Fruit fly (Drosophila melanogaster) whole organism, embryonic: ENCODE measurements around the gene Ret.
A peak's percentile ranks its signal among the peaks of the same experiment; 100 is the strongest.

ENCODE experiments used
- BEAF-32 ChIP-seq: fragments of 200-800 bp; sonication (Bioruptor generic); optimal IDR thresholded peaks from 3 replicates; lab custom pipeline; 2017; ENCODE audit warnings: missing biosample characterization, missing genetic modification characterization, mild to moderate bottlenecking, moderate library complexity, missing genetic modification reagents
- Bgb ChIP-seq: fragments of 200-800 bp; sonication (Bioruptor generic); IDR thresholded peaks from 2 replicates; pipeline ENCODE4 v1.3.6; 2022; ENCODE audit warnings: missing biosample characterization, missing genetic modification characterization; ENCODE audit not compliant: partially characterized antibody
- CG11398 ChIP-seq: fragments of 200-800 bp; sonication (Bioruptor generic); optimal IDR thresholded peaks from 2 replicates; lab custom pipeline; 2016; ENCODE audit warnings: missing biosample characterization, missing genetic modification characterization
- CG12071 ChIP-seq: fragments of 200-800 bp; sonication (Bioruptor generic); optimal IDR thresholded peaks from 3 replicates; lab custom pipeline; 2018; ENCODE audit warnings: missing biosample characterization, mild to moderate bottlenecking, missing genetic modification characterization
- CG12659 ChIP-seq: fragments of 200-800 bp; sonication (Bioruptor generic); optimal IDR thresholded peaks from 3 replicates; lab custom pipeline; 2017; ENCODE audit warnings: mild to moderate bottlenecking, missing biosample characterization, missing genetic modification reagents, missing genetic modification characterization
- CG13287 ChIP-seq: fragments of 200-800 bp; sonication (Bioruptor generic); IDR thresholded peaks from 2 replicates; pipeline ENCODE4 v1.3.6; 2022; ENCODE audit warnings: missing biosample characterization, missing genetic modification characterization; ENCODE audit not compliant: partially characterized antibody
- CG13624 ChIP-seq: fragments of 200-800 bp; sonication (Bioruptor generic); optimal IDR thresholded peaks from 2 replicates; lab custom pipeline; 2016; ENCODE audit warnings: missing biosample characterization, missing genetic modification characterization
- CG13894 ChIP-seq: fragments of 200-800 bp; sonication (Bioruptor generic); optimal IDR thresholded peaks from 3 replicates; lab custom pipeline; 2018; ENCODE audit warnings: missing biosample characterization, mild to moderate bottlenecking, missing genetic modification characterization, moderate library complexity
- CG14441 ChIP-seq: fragments of 200-800 bp; sonication (Bioruptor generic); IDR thresholded peaks from 2 replicates; pipeline ENCODE4 v1.3.6; 2022; ENCODE audit warnings: missing biosample characterization, missing genetic modification characterization
- CG14667 ChIP-seq: fragments of 200-800 bp; sonication (Bioruptor generic); IDR thresholded peaks from 2 replicates; pipeline ENCODE4 v1.3.6; 2022; ENCODE audit warnings: missing biosample characterization, missing genetic modification characterization
- CG1603 ChIP-seq: fragments of 200-800 bp; sonication (Bioruptor generic); optimal IDR thresholded peaks from 2 replicates; lab custom pipeline; 2019; ENCODE audit warnings: missing biosample characterization, mild to moderate bottlenecking, missing genetic modification characterization, moderate library complexity
- CG17186 ChIP-seq: fragments of 200-800 bp; sonication (Bioruptor generic); optimal IDR thresholded peaks from 3 replicates; lab custom pipeline; 2017; ENCODE audit warnings: missing biosample characterization, missing genetic modification reagents, missing genetic modification characterization
- CG18476 ChIP-seq: fragments of 200-800 bp; sonication (Bioruptor generic); optimal IDR thresholded peaks from 2 replicates; lab custom pipeline; 2016; ENCODE audit warnings: missing biosample characterization, mild to moderate bottlenecking, missing genetic modification characterization
- CG33213 ChIP-seq: fragments of 200-800 bp; sonication (Bioruptor generic); optimal IDR thresholded peaks from 3 replicates; lab custom pipeline; 2016; ENCODE audit warnings: missing biosample characterization, missing genetic modification characterization
- CG4424 ChIP-seq: fragments of 200-800 bp; sonication (Bioruptor generic); optimal IDR thresholded peaks from 3 replicates; lab custom pipeline; 2016; ENCODE audit warnings: missing biosample characterization, missing genetic modification characterization
- CG7271 ChIP-seq: fragments of 200-800 bp; sonication (Bioruptor generic); optimal IDR thresholded peaks from 2 replicates; lab custom pipeline; 2018; ENCODE audit warnings: missing biosample characterization, mild to moderate bottlenecking, missing genetic modification characterization, moderate library complexity
- CG7987 ChIP-seq: fragments of 200-800 bp; sonication (Bioruptor generic); optimal IDR thresholded peaks from 2 replicates; lab custom pipeline; 2018; ENCODE audit warnings: missing biosample characterization, mild to moderate bottlenecking, missing genetic modification characterization, moderate library complexity
- CG8290 ChIP-seq, 3 experiments: fragments of 200-800 bp; sonication (Bioruptor generic); optimal IDR thresholded peaks; 2 replicates each; lab custom pipeline; 2016 to 2019; ENCODE audit warnings: missing biosample characterization in 3 of 3, missing genetic modification characterization in 3 of 3, mild to moderate bottlenecking in 2 of 3, moderate library complexity in 1 of 3
- CG9215 ChIP-seq: fragments of 200-800 bp; sonication (Bioruptor generic); IDR thresholded peaks from 2 replicates; pipeline ENCODE4 v1.3.6; 2022; ENCODE audit warnings: missing biosample characterization, missing genetic modification characterization
- CG9876 ChIP-seq: fragments of 200-800 bp; sonication (Bioruptor generic); optimal IDR thresholded peaks from 2 replicates; lab custom pipeline; 2016; ENCODE audit warnings: missing biosample characterization, missing genetic modification characterization
- CTCF ChIP-seq: fragments of 200-800 bp; sonication (Bioruptor generic); optimal IDR thresholded peaks from 2 replicates; lab custom pipeline; 2017; ENCODE audit warnings: missing biosample characterization, mild to moderate bottlenecking, missing genetic modification characterization, moderate library complexity
- Dbx ChIP-seq: fragments of 200-800 bp; sonication (Bioruptor generic); IDR thresholded peaks from 3 replicates; pipeline ENCODE4 v1.3.6; 2022; ENCODE audit warnings: missing biosample characterization, missing genetic modification characterization
- HmgD ChIP-seq: fragments of 200-800 bp; sonication (Bioruptor generic); optimal IDR thresholded peaks from 3 replicates; lab custom pipeline; 2016; ENCODE audit warnings: missing biosample characterization, missing genetic modification characterization
- HmgZ ChIP-seq: fragments of 200-800 bp; sonication (Bioruptor generic); optimal IDR thresholded peaks from 2 replicates; lab custom pipeline; 2018; ENCODE audit warnings: missing biosample characterization, mild to moderate bottlenecking, missing genetic modification characterization
- Hmr ChIP-seq: fragments of 200-800 bp; sonication (Bioruptor generic); optimal IDR thresholded peaks from 3 replicates; lab custom pipeline; 2017; ENCODE audit warnings: mild to moderate bottlenecking, missing biosample characterization, missing genetic modification reagents, missing genetic modification characterization
- Jarid2 ChIP-seq: fragments of 200-800 bp; sonication (Bioruptor generic); optimal IDR thresholded peaks from 3 replicates; lab custom pipeline; 2017; ENCODE audit warnings: mild to moderate bottlenecking, missing biosample characterization, missing genetic modification reagents, missing genetic modification characterization
- NK7.1 ChIP-seq: fragments of 200-800 bp; sonication (Bioruptor generic); optimal IDR thresholded peaks from 3 replicates; lab custom pipeline; 2016; ENCODE audit warnings: missing biosample characterization, missing genetic modification characterization
- Ravus ChIP-seq: fragments of 200-800 bp; sonication (Bioruptor generic); IDR thresholded peaks from 2 replicates; pipeline ENCODE4 v1.3.6; 2022; ENCODE audit warnings: missing biosample characterization, missing genetic modification characterization
- TFAM ChIP-seq: fragments of 200-800 bp; sonication (Bioruptor generic); optimal IDR thresholded peaks from 2 replicates; lab custom pipeline; 2017; ENCODE audit warnings: missing biosample characterization, missing genetic modification characterization, inconsistent platforms
- Usf ChIP-seq: fragments of 200-800 bp; sonication (Bioruptor generic); optimal IDR thresholded peaks from 2 replicates; lab custom pipeline; 2017; ENCODE audit warnings: missing genotype, missing biosample characterization, missing genetic modification characterization
- ase ChIP-seq: fragments of 200-800 bp; sonication (Bioruptor generic); IDR thresholded peaks from 3 replicates; pipeline ENCODE4 v1.3.6; 2022; ENCODE audit warnings: missing biosample characterization, missing genetic modification characterization
- chinmo ChIP-seq: fragments of 200-800 bp; sonication (Bioruptor generic); IDR thresholded peaks from 4 replicates; pipeline ENCODE4 v1.3.6; 2022; ENCODE audit warnings: missing biosample characterization, missing genetic modification characterization; ENCODE audit not compliant: partially characterized antibody
- dan ChIP-seq: fragments of 200-800 bp; sonication (Bioruptor generic); IDR thresholded peaks from 2 replicates; pipeline ENCODE4 v1.3.6; 2022; ENCODE audit warnings: missing biosample characterization, missing genetic modification characterization
- fu2 ChIP-seq: fragments of 200-800 bp; sonication (Bioruptor generic); optimal IDR thresholded peaks from 2 replicates; lab custom pipeline; 2016; ENCODE audit warnings: missing biosample characterization, missing genetic modification characterization
- gfzf ChIP-seq: fragments of 200-800 bp; sonication (Bioruptor generic); optimal IDR thresholded peaks from 2 replicates; lab custom pipeline; 2016; ENCODE audit warnings: missing biosample characterization, mild to moderate bottlenecking, missing genetic modification characterization, moderate library complexity
- grn ChIP-seq: fragments of 200-800 bp; sonication (Bioruptor generic); optimal IDR thresholded peaks from 3 replicates; lab custom pipeline; 2017; ENCODE audit warnings: missing biosample characterization, missing genetic modification characterization
- ham ChIP-seq: fragments of 200-800 bp; sonication (Bioruptor generic); IDR thresholded peaks from 2 replicates; pipeline ENCODE4 v1.3.6; 2022; ENCODE audit warnings: missing biosample characterization, missing genetic modification characterization
- kah ChIP-seq: fragments of 200-800 bp; sonication (Bioruptor generic); optimal IDR thresholded peaks from 2 replicates; lab custom pipeline; 2018; ENCODE audit warnings: missing biosample characterization, mild to moderate bottlenecking, missing genetic modification characterization
- maf-S ChIP-seq: fragments of 200-800 bp; sonication (Bioruptor generic); optimal IDR thresholded peaks from 2 replicates; lab custom pipeline; 2016; ENCODE audit warnings: missing biosample characterization, missing genetic modification characterization
- nau ChIP-seq: fragments of 200-800 bp; sonication (Bioruptor generic); optimal IDR thresholded peaks from 3 replicates; lab custom pipeline; 2017; ENCODE audit warnings: missing biosample characterization, mild to moderate bottlenecking, missing genetic modification characterization, missing genetic modification reagents
- nmo ChIP-seq: fragments of 200-800 bp; sonication (Bioruptor generic); optimal IDR thresholded peaks from 2 replicates; lab custom pipeline; 2018; ENCODE audit warnings: missing biosample characterization, mild to moderate bottlenecking, missing genetic modification characterization, moderate library complexity
- pb ChIP-seq: fragments of 200-800 bp; sonication (Bioruptor generic); optimal IDR thresholded peaks from 3 replicates; lab custom pipeline; 2016; ENCODE audit warnings: missing biosample characterization, missing genetic modification characterization
- pho ChIP-seq: fragments of 200-800 bp; sonication (Bioruptor generic); optimal IDR thresholded peaks from 2 replicates; lab custom pipeline; 2016; ENCODE audit warnings: missing biosample characterization, missing genetic modification characterization
- stwl ChIP-seq: fragments of 200-800 bp; sonication (Bioruptor generic); optimal IDR thresholded peaks from 3 replicates; lab custom pipeline; 2018; ENCODE audit warnings: missing biosample characterization, mild to moderate bottlenecking, missing genetic modification characterization, moderate library complexity
- tap ChIP-seq: fragments of 200-800 bp; optimal IDR thresholded peaks from 3 replicates; lab custom pipeline; 2019; ENCODE audit warnings: missing biosample characterization, mild to moderate bottlenecking, missing genetic modification characterization, moderate library complexity
- tgo ChIP-seq: fragments of 200-800 bp; sonication (Bioruptor generic); IDR thresholded peaks from 3 replicates; pipeline ENCODE4 v1.3.6; 2022; ENCODE audit warnings: missing biosample characterization, missing genetic modification characterization
- trem ChIP-seq: fragments of 200-800 bp; optimal IDR thresholded peaks from 3 replicates; lab custom pipeline; 2019; ENCODE audit warnings: missing biosample characterization, mild to moderate bottlenecking, missing genetic modification characterization, moderate library complexity
- vvl ChIP-seq: fragments of 200-800 bp; sonication (Bioruptor generic); IDR thresholded peaks from 2 replicates; pipeline ENCODE4 v1.3.6; 2022; ENCODE audit warnings: missing biosample characterization, missing genetic modification characterization
- wdn ChIP-seq: fragments of 200-800 bp; sonication (Bioruptor generic); IDR thresholded peaks from 2 replicates; pipeline ENCODE4 v1.3.6; 2022; ENCODE audit warnings: missing biosample characterization, missing genetic modification characterization
- zen ChIP-seq: fragments of 200-800 bp; sonication (Bioruptor generic); optimal IDR thresholded peaks from 3 replicates; lab custom pipeline; 2018; ENCODE audit warnings: missing biosample characterization, mild to moderate bottlenecking, missing genetic modification characterization, moderate library complexity

The Ret gene

DNA sequence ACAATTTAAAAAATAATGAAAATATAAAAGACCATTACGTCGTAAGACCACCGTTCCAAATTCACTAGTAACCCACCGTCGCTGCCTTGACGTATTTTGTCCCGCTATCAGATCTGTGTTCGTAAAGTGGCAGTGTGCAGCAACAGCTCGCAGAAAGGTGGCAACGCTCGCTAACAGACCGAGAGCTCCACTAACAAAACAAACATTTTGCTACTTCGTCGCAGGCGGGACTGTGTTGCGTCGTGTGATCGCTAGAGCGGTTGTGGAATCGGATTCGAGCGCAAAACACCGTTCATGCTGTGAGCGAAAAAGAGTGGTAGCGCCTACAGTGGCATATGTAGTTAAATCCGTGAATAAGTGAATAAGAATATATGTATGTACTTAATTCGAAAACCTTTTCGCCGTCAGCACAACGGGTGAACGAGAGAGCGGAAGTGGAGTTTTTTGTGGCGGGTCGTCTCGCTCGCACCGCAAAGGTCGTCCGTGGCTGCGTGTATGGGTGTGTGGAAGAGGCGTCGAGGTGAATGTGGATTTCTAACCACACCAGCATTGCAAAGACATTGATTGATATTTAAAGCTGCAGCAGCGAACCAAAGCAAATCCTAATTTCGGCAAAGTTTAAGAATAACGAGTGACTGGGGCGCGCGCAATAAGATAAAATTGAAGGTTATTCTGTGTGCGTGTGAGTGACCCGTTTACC is 38.6 kb upstream of the Ret start, which contains the start of gene Hr39 (continued):
- TF ChIP-seq Dbx (GFP tag; lab: Robert Waterston, UW) = no peak
- no peak for TF ChIP-seq CG9215 (GFP tag; lab: Robert Waterston, UW)
- TF ChIP-seq CG17186 (GFP tag; lab: Kevin White, UChicago) = peak; percentile 68
- TF ChIP-seq CG13894 (tag; lab: Kevin White, UChicago) = peak; percentile 26
- peak; percentile 24 for TF ChIP-seq CTCF (GFP tag; lab: Kevin White, UChicago)
- TF ChIP-seq CG12659 (GFP tag; lab: Kevin White, UChicago) = peak; percentile 95
- peak; percentile 15 for TF ChIP-seq CG12071 (GFP tag; lab: Kevin White, UChicago)
- TF ChIP-seq CG1603 (tag; lab: Kevin White, UChicago) = peak; percentile 100
- no peak for TF ChIP-seq CG7987 (GFP tag; lab: Kevin White, UChicago)
- TF ChIP-seq pho = peak; percentile 16
- peak; percentile 57 for TF ChIP-seq grn (GFP tag; lab: Kevin White, UChicago)
- no peak for TF ChIP-seq pb (GFP tag; lab: Kevin White, UChicago)
- peak; percentile 65 for TF ChIP-seq nmo
- TF ChIP-seq dan (GFP tag; lab: Robert Waterston, UW) = no peak
- peak; percentile 34 for TF ChIP-seq HmgD
- no peak for TF ChIP-seq ham
- TF ChIP-seq CG13624 (GFP tag; lab: Kevin White, UChicago) = peak; percentile 17
- no peak for TF ChIP-seq tap
- TF ChIP-seq CG11398 (GFP tag; lab: Kevin White, UChicago) = no peak
- no peak for TF ChIP-seq chinmo
- no peak for TF ChIP-seq NK7.1 (GFP tag; lab: Kevin White, UChicago)
- TF ChIP-seq fu2 (GFP tag; lab: Kevin White, UChicago) = peak; percentile 31
- TF ChIP-seq HmgZ = peak; percentile 77
- peak; percentile 39 for TF ChIP-seq kah
- TF ChIP-seq CG14441 (GFP tag; lab: Robert Waterston, UW) = no peak
- TF ChIP-seq CG18476 (GFP tag; lab: Kevin White, UChicago) = peak; percentile 17
- no peak for TF ChIP-seq CG13287 (GFP tag; lab: Robert Waterston, UW)
- TF ChIP-seq trem (tag; lab: Kevin White, UChicago) = peak; percentile 77
- peak; percentile 86 for TF ChIP-seq Jarid2 (GFP tag; lab: Kevin White, UChicago)
- TF ChIP-seq Ravus (GFP tag; lab: Robert Waterston, UW) = no peak
- TF ChIP-seq Hmr (GFP tag; lab: Kevin White, UChicago) = peak; percentile 50
- TF ChIP-seq TFAM = no peak
- no peak for TF ChIP-seq CG14667
- TF ChIP-seq CG7271 (tag; lab: Kevin White, UChicago) = no peak
- no peak for TF ChIP-seq CG9876 (GFP tag; lab: Kevin White, UChicago)
- TF ChIP-seq vvl (GFP tag; lab: Robert Waterston, UW) = no peak
- no peak for TF ChIP-seq tgo
- TF ChIP-seq CG33213 = peak; percentile 30
- TF ChIP-seq BEAF-32 (GFP tag; lab: Kevin White, UChicago) = peak; percentile 75
- TF ChIP-seq ase = no peak
- TF ChIP-seq zen (tag; lab: Kevin White, UChicago) = peak; percentile 74
- no peak for TF ChIP-seq Bgb (GFP tag; lab: Robert Waterston, UW)
- TF ChIP-seq stwl (tag; lab: Kevin White, UChicago) = peak; percentile 66
- TF ChIP-seq nau (GFP tag; lab: Kevin White, UChicago) = peak; percentile 8
- peak; percentile 48 for TF ChIP-seq gfzf (GFP tag; lab: Kevin White, UChicago)
- no peak for TF ChIP-seq wdn
- TF ChIP-seq CG8290 (GFP tag; optimal IDR thresholded peaks at IDR 0.05; lab: Kevin White, UChicago) = peak; percentile 50
- peak in 1 of 2 experiments; percentile 79 for TF ChIP-seq CG8290 (tag; optimal IDR thresholded peaks at IDR 0.05; lab: Kevin White, UChicago)
- TF ChIP-seq Usf (GFP tag; lab: Kevin White, UChicago) = no peak
- peak; percentile 0 for TF ChIP-seq maf-S
- TF ChIP-seq CG4424 (GFP tag; lab: Kevin White, UChicago) = no peak
